Worm (Caenorhabditis elegans): ENCODE measurements around the gene F41G3.20.

F41G3.20 gene

DNA sequence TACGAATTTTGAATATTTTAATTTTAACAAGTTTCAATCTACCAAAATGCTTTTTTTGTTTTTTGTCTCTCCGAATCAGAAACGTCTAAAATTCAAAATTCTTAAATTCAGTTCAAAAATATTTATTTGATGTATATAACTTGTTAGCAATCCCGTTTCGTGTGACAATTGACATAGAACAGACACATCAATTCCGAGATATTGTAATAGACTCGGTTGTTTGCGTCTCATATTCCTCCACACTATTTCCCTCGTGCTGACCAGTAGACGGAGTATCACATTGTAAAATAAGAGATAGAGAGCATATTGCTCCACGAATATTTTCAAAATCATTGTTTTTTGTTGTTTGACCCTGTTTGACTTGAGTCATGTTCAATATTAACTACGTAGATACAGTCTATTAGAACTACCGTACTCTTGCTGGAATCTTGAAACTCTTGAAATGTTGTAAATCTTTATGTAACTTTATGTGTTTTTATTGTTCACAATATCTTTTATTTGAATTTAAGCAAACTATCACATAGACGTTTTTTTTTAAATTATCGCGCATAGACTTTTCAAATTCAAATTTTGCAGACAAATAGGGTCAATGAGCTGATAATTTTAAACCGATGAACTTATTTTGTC lies 38.0 kb upstream of the F41G3.20 start, which contains the start of gene T13C2.3:
T13C2.3 (plus strand) TSS at position 577 of the 627 bp plus-strand sequence.
- TF ChIP-seq mdl-1 (tag; optimal IDR thresholded peaks at IDR 0.05) (no peak), pqm-1 (tag; optimal IDR thresholded peaks at IDR 0.05) (no peak), xbp-1 (tag; optimal IDR thresholded peaks at IDR 0.05) (no peak), ceh-88 (GFP tag; IDR thresholded peaks at IDR 0.05) (no peak), efl-3 (GFP tag; optimal IDR thresholded peaks at IDR 0.05) (no peak), irx-1 (tag; optimal IDR thresholded peaks at IDR 0.05) (no peak), nhr-19 (GFP tag; conservative IDR thresholded peaks at IDR 0.05) (no peak), rnt-1 (tag; optimal IDR thresholded peaks at IDR 0.05) (peak; percentile 6), zip-4 (GFP tag; optimal IDR thresholded peaks at IDR 0.05) (no peak), lin-14 (GFP tag; optimal IDR thresholded peaks at IDR 0.05) (peak; percentile 31), jun-1 (tag; optimal IDR thresholded peaks at IDR 0.05) (no peak), vab-15 (tag; optimal IDR thresholded peaks at IDR 0.05) (no peak), pag-3 (tag; optimal IDR thresholded peaks at IDR 0.05; ENCODE audit: borderline replicate concordance, insufficient read depth) (no peak), mep-1 (tag; optimal IDR thresholded peaks at IDR 0.05) (no peak), ces-1 (GFP tag; optimal IDR thresholded peaks at IDR 0.05) (no peak), nhr-71 (tag; optimal IDR thresholded peaks at IDR 0.05) (no peak), swsn-7 (tag; optimal IDR thresholded peaks at IDR 0.05) (no peak), elt-2 (tag; optimal IDR thresholded peaks at IDR 0.05) (no peak), sup-37 (GFP tag; optimal IDR thresholded peaks at IDR 0.05) (no peak), efl-1 (optimal IDR thresholded peaks at IDR 0.05) (no peak), efl-1 (GFP tag; optimal IDR thresholded peaks at IDR 0.05 in 1 of 2) (peak in 1 of 2 experiments; percentile 9)

DNA sequence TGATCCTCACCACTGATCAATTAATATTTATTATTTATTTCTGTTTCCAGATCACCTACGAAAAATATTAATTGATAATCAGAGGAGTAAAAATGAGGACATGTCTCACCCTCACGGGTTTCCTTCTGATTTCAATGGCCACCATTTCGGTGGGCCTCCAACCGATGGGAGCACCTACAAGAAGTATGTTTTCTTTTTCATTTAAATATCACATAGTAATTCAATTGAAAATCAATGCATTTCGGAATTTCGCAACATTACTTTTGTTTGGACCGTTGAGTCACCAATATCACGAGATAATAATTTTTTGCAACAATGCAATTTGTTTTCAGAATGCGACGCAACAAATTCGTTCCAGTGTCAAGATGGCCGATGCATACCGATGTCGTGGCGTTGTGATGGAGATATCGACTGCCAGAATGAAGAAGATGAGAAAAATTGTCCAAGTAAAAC lies 32.6 kb upstream of the F41G3.20 start, which contains the start of gene gldi-2:
gldi-2 (plus strand) TSS at position 51 of the 453 bp plus-strand sequence.
- no peak for TF ChIP-seq sox-4 (tag; optimal IDR thresholded peaks at IDR 0.05)
- no peak for TF ChIP-seq nhr-237 (tag; optimal IDR thresholded peaks at IDR 0.05)
- no peak for TF ChIP-seq efl-3 (GFP tag; optimal IDR thresholded peaks at IDR 0.05)
- TF ChIP-seq efl-1 (optimal IDR thresholded peaks at IDR 0.05), result no peak
- no peak for TF ChIP-seq efl-1 (GFP tag; optimal IDR thresholded peaks at IDR 0.05 in 1 of 2)
- no peak for TF ChIP-seq ceh-82 (tag; optimal IDR thresholded peaks at IDR 0.05)
- no peak for TF ChIP-seq hlh-4 (tag; optimal IDR thresholded peaks at IDR 0.05)
- TF ChIP-seq jun-1 (tag; optimal IDR thresholded peaks at IDR 0.05), result no peak
- TF ChIP-seq unc-130 (tag; optimal IDR thresholded peaks at IDR 0.05), result no peak
- no peak for TF ChIP-seq aha-1 (tag; optimal IDR thresholded peaks at IDR 0.05)
- TF ChIP-seq Y116A8C.19 (tag; optimal IDR thresholded peaks at IDR 0.05; ENCODE audit: borderline replicate concordance), result no peak
- TF ChIP-seq isw-1 (GFP tag; IDR thresholded peaks at IDR 0.05), result no peak
- no peak for TF ChIP-seq ztf-4 (tag; optimal IDR thresholded peaks at IDR 0.05)
- no peak for TF ChIP-seq fkh-4 (tag; optimal IDR thresholded peaks at IDR 0.05; ENCODE audit: borderline replicate concordance)
- TF ChIP-seq unc-62 (GFP tag; optimal IDR thresholded peaks at IDR 0.05), result no peak
- no peak for TF ChIP-seq blmp-1 (tag; optimal IDR thresholded peaks at IDR 0.05)
- no peak for TF ChIP-seq hpl-2 (GFP tag; optimal IDR thresholded peaks at IDR 0.05)

- peak; percentile 36 for TF ChIP-seq C16A3.4 (tag; optimal IDR thresholded peaks at IDR 0.05)
- peak; percentile 48 for TF ChIP-seq lin-15B (tag; optimal IDR thresholded peaks at IDR 0.05)
- no peak for TF ChIP-seq efl-3 (GFP tag; optimal IDR thresholded peaks at IDR 0.05)
- TF ChIP-seq grh-1 (GFP tag; IDR thresholded peaks at IDR 0.05), result no peak
- peak; percentile 84 for TF ChIP-seq fkh-8 (tag; optimal IDR thresholded peaks at IDR 0.05)
- TF ChIP-seq irx-1 (tag; optimal IDR thresholded peaks at IDR 0.05), result peak; percentile 16
- peak; percentile 55 for TF ChIP-seq rnt-1 (tag; optimal IDR thresholded peaks at IDR 0.05)
- TF ChIP-seq vab-15 (tag; optimal IDR thresholded peaks at IDR 0.05), result no peak
- TF ChIP-seq egl-13 (tag; optimal IDR thresholded peaks at IDR 0.05), result peak; percentile 56
- TF ChIP-seq snpc-4 (tag; optimal IDR thresholded peaks at IDR 0.05), result peak; percentile 40
- TF ChIP-seq pqm-1 (tag; optimal IDR thresholded peaks at IDR 0.05), result no peak
- no peak for TF ChIP-seq unc-62 (GFP tag; optimal IDR thresholded peaks at IDR 0.05)
- peak; percentile 1 to 44 (median 30) for TF ChIP-seq dpl-1 (GFP tag; optimal IDR thresholded peaks at IDR 0.05)
- peak; percentile 52 for TF ChIP-seq isw-1 (GFP tag; IDR thresholded peaks at IDR 0.05)
- no peak for TF ChIP-seq aha-1 (tag; optimal IDR thresholded peaks at IDR 0.05)
- TF ChIP-seq lin-14 (GFP tag; optimal IDR thresholded peaks at IDR 0.05), result peak; percentile 87
- TF ChIP-seq fos-1 (tag; optimal IDR thresholded peaks at IDR 0.05), result no peak
- peak in 1 of 6 experiments; percentile 8 for TF ChIP-seq elt-3 (tag; optimal IDR thresholded peaks at IDR 0.05)
- TF ChIP-seq C34B4.2 (tag; optimal IDR thresholded peaks at IDR 0.05), result no peak
- TF ChIP-seq Y116A8C.19 (tag; optimal IDR thresholded peaks at IDR 0.05; ENCODE audit: borderline replicate concordance), result no peak
- TF ChIP-seq nhr-12 (tag; optimal IDR thresholded peaks at IDR 0.05), result no peak
- TF ChIP-seq swsn-7 (tag; optimal IDR thresholded peaks at IDR 0.05), result peak; percentile 37
- TF ChIP-seq ets-5 (GFP tag; IDR thresholded peaks at IDR 0.05), result no peak
- TF ChIP-seq ztf-4 (tag; optimal IDR thresholded peaks at IDR 0.05), result peak; percentile 36
- TF ChIP-seq unc-98 (GFP tag; IDR thresholded peaks at IDR 0.05), result no peak
- no peak for TF ChIP-seq ceh-88 (GFP tag; IDR thresholded peaks at IDR 0.05)
These were observed 31.9 kb upstream of the F41G3.20 start for ce11 chrII:6782738-6783163.

All from whole organism, L1 larva.